Fruit fly (Drosophila melanogaster): ENCODE data around the gene cpb.
A peak's percentile ranks its signal among the peaks of the same experiment; 100 is the strongest.

cpb gene

DNA sequence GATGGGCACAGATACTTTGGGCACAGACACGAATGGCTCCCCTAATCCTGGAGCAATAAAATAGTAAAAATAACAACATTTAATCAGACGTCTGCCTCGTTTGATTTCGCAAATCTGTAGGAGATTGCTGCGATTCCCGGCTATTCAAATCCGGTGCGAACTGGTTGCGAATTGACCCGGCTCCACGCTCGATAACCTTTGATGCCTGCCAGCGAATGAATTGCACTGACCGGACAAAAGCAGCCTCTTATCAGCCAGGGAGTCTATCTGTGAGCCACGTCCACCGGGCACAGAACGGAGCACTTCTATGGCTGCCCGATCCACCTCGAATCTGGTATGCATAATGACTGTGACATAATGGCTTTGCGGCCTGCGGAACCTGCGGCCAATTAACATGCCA is 15.3 kb downstream of the cpb start:
- no peak for TF ChIP-seq bab1 (GFP tag; optimal IDR thresholded peaks at IDR 0.05)
- no peak for TF ChIP-seq CG7101 (tag; optimal IDR thresholded peaks at IDR 0.05)
- no peak for TF ChIP-seq cnc (optimal IDR thresholded peaks at IDR 0.05)
- TF ChIP-seq CG33017 (tag; optimal IDR thresholded peaks at IDR 0.05) = no peak
- no peak for TF ChIP-seq CG11617 (GFP tag; optimal IDR thresholded peaks at IDR 0.05)
- TF ChIP-seq toe (GFP tag; optimal IDR thresholded peaks at IDR 0.05) = no peak
- TF ChIP-seq Hr96 (GFP tag; optimal IDR thresholded peaks at IDR 0.05) = no peak
- no peak for TF ChIP-seq CG5204 (GFP tag; optimal IDR thresholded peaks at IDR 0.05)
- TF ChIP-seq CG14711 (tag; optimal IDR thresholded peaks at IDR 0.05) = no peak
- no peak for TF ChIP-seq kay (GFP tag; ENCODE audit: borderline replicate concordance)
- no peak for TF ChIP-seq CG1620 (GFP tag; optimal IDR thresholded peaks at IDR 0.05)

DNA sequence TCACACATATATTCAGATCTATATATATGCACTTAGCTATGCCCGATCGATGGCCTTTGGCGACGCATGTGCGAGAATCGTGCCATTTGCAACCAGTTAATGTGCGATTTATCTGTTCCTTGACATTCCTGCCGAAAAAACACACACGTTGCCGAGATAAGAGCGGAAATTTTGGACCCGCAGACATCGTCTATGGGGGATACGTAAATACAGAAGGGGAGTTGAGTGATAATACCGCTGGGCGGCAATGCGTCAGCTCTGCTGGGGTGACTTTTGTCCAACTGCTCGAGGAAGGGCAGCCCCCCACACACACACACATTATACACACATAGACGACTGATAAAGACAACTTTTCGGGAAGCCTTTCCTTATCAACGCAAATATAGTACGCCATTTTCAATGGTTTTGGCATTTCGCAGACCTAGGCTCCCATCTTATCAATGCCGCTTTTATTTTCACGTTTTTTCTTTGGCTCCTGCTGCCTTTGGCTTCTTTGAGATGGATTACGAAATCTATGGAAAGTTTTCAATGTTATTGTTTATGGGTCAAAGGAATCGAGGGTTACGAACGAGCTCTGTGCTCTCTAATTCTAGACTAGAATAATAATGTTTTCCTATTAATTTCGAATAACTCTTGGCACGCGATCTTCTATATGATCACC is 16.3 kb downstream of the cpb start:
- TF ChIP-seq CG1620 (GFP tag; optimal IDR thresholded peaks at IDR 0.05) = no peak
- TF ChIP-seq kay (GFP tag; ENCODE audit: borderline replicate concordance) = no peak
- TF ChIP-seq Mnt (GFP tag; optimal IDR thresholded peaks at IDR 0.05) = peak; percentile 16
- peak; percentile 81 for TF ChIP-seq cic (GFP tag; optimal IDR thresholded peaks at IDR 0.05)
- no peak for TF ChIP-seq CG33017 (tag; optimal IDR thresholded peaks at IDR 0.05)
- no peak for TF ChIP-seq toe (GFP tag; optimal IDR thresholded peaks at IDR 0.05)
- TF ChIP-seq ovo (GFP tag; optimal IDR thresholded peaks at IDR 0.05) = no peak
- no peak for TF ChIP-seq pad (GFP tag; optimal IDR thresholded peaks at IDR 0.05)
- no peak for TF ChIP-seq Hr96 (GFP tag; optimal IDR thresholded peaks at IDR 0.05)
- TF ChIP-seq CG7101 (tag; optimal IDR thresholded peaks at IDR 0.05) = no peak
- peak; percentile 38 for TF ChIP-seq CG12768 (GFP tag; optimal IDR thresholded peaks at IDR 0.05)
- no peak for TF ChIP-seq CG5204 (GFP tag; optimal IDR thresholded peaks at IDR 0.05)
- TF ChIP-seq CG14711 (tag; optimal IDR thresholded peaks at IDR 0.05) = no peak
- TF ChIP-seq Clk (GFP tag; optimal IDR thresholded peaks at IDR 0.05) = no peak
- TF ChIP-seq CG11617 (GFP tag; optimal IDR thresholded peaks at IDR 0.05) = no peak
- TF ChIP-seq cnc (optimal IDR thresholded peaks at IDR 0.05) = no peak
- no peak for TF ChIP-seq tj (GFP tag; optimal IDR thresholded peaks at IDR 0.05)

DNA sequence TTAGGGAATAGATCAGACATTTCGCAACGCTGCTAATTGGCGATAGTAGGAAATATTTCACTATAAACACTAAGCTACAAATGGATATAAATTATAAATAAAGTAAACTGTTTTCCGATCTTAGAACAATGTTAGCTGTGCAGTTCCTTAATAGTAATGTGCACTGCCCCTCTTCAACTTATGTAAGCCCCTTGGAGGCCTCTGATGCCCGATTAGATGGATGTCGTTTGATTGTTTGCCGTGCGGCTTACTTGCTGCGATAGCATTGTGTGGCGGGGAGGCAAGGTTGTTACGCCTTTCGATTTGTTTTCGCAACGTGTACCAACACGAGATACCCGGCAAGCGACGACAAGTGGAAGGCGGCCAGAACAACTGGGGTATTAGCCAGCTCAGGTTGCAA is 17.6 kb downstream of the cpb start:
- TF ChIP-seq cnc (optimal IDR thresholded peaks at IDR 0.05) = no peak
- peak; percentile 29 for TF ChIP-seq cic (GFP tag; optimal IDR thresholded peaks at IDR 0.05)
- peak; percentile 10 for TF ChIP-seq Mnt (GFP tag; optimal IDR thresholded peaks at IDR 0.05)

DNA sequence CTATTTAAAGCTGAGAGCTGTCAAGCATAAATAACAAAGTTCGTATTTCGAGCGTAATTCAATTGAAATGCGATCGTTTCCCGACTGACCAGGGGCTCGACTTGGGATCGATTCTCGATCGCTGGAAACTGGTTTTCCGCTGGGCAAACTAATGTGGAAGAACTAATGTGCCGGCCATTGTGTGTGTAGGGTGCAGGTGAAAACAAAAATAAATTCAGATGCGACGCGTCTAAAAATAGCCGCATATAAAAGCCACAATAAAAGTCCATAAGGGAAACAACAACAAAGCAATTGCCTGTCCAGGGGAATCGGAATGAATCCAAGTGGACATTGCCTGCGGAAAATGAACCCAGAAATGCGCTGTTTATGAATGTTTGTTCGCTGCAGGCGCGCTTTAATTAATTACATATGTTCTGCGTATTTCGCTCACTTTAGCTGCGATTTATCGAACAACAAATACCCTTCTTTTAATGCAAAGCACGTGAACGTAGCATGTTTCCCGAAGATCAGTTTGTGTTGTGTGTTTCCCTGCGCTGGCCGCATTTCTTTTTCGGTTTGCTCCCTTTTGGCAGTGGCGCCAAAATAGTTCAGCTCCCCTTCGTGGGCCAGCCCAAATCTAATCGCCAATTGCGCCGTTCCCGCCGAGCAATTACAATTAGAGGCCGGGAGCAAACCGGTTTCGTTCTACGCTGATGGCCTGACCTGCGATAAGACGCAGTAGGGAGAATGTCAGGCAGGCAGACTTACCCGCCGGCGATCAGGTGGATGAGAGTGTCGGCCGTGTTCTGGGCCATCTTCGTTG is 18.6 kb downstream of the cpb start:
- TF ChIP-seq pad (GFP tag; optimal IDR thresholded peaks at IDR 0.05) = no peak
- no peak for TF ChIP-seq toe (GFP tag; optimal IDR thresholded peaks at IDR 0.05)
- no peak for TF ChIP-seq ovo (GFP tag; optimal IDR thresholded peaks at IDR 0.05)
- TF ChIP-seq bab1 (GFP tag; optimal IDR thresholded peaks at IDR 0.05) = no peak
- TF ChIP-seq Mnt (GFP tag; optimal IDR thresholded peaks at IDR 0.05) = no peak
- TF ChIP-seq Hr96 (GFP tag; optimal IDR thresholded peaks at IDR 0.05) = peak; percentile 22
- no peak for TF ChIP-seq CG1620 (GFP tag; optimal IDR thresholded peaks at IDR 0.05)
- no peak for TF ChIP-seq CG11617 (GFP tag; optimal IDR thresholded peaks at IDR 0.05)
- no peak for TF ChIP-seq cic (GFP tag; optimal IDR thresholded peaks at IDR 0.05)
- TF ChIP-seq CG14711 (tag; optimal IDR thresholded peaks at IDR 0.05) = no peak
- no peak for TF ChIP-seq Clk (GFP tag; optimal IDR thresholded peaks at IDR 0.05)
- no peak for TF ChIP-seq CG12768 (GFP tag; optimal IDR thresholded peaks at IDR 0.05)
- no peak for TF ChIP-seq Crg-1 (GFP tag; optimal IDR thresholded peaks at IDR 0.05)
- peak; percentile 20 for TF ChIP-seq CG33017 (tag; optimal IDR thresholded peaks at IDR 0.05)
- no peak for TF ChIP-seq cnc (optimal IDR thresholded peaks at IDR 0.05)
- no peak for TF ChIP-seq CG5204 (GFP tag; optimal IDR thresholded peaks at IDR 0.05)
- TF ChIP-seq CG7045 (GFP tag; optimal IDR thresholded peaks at IDR 0.05) = peak; percentile 18
- no peak for TF ChIP-seq kay (GFP tag; ENCODE audit: borderline replicate concordance)
- no peak for TF ChIP-seq CG7101 (tag; optimal IDR thresholded peaks at IDR 0.05)
- TF ChIP-seq tj (GFP tag; optimal IDR thresholded peaks at IDR 0.05) = no peak

DNA sequence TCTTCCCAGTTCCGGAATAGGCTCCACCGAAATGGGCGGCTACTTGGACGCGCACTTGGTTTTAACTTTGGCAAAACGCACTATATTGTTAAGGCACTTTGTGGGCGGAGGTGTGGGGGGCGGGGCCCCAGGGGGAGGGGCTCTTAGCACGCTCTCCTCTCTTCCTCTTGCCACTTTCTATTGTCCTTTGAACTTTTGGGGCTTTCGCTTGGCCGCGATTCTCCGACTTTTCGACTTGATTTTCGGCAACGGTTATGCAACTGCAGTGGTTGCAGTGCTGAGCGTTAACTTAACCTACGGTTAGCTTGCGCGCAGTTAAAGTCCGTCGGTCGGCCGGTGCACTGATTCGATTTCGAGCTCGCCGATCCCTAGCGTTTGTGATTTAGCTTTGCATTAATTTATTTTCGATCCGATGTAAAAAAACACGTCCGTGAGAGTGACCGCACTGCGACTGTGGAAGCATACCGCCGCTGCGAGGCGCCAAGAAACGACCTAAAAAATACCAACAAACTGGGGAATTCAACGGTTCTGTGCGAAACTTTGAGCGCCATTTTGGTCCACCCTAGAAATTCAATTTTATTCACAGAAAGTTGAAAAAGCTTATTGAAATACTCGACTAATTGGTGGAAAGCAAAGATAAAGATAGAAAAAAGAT is 19.4 kb downstream of the cpb start, which contains the start of gene Rim2:
Rim2 (minus strand) TSS at position 452 of the 655 bp plus-strand sequence.
- TF ChIP-seq toe (GFP tag; optimal IDR thresholded peaks at IDR 0.05) (no peak), CG33017 (tag; optimal IDR thresholded peaks at IDR 0.05) (peak; percentile 29), Hr96 (GFP tag; optimal IDR thresholded peaks at IDR 0.05) (no peak), CG5204 (GFP tag; optimal IDR thresholded peaks at IDR 0.05) (no peak), Crg-1 (GFP tag; optimal IDR thresholded peaks at IDR 0.05) (peak; percentile 2), CG1620 (GFP tag; optimal IDR thresholded peaks at IDR 0.05) (peak; percentile 45), kay (GFP tag; ENCODE audit: borderline replicate concordance) (no peak), bab1 (GFP tag; optimal IDR thresholded peaks at IDR 0.05) (peak; percentile 60), CG14711 (tag; optimal IDR thresholded peaks at IDR 0.05) (no peak), CG7045 (GFP tag; optimal IDR thresholded peaks at IDR 0.05) (no peak), Mnt (GFP tag; optimal IDR thresholded peaks at IDR 0.05) (peak; percentile 60), Clk (GFP tag; optimal IDR thresholded peaks at IDR 0.05) (no peak), CG11617 (GFP tag; optimal IDR thresholded peaks at IDR 0.05) (peak; percentile 46), CG12768 (GFP tag; optimal IDR thresholded peaks at IDR 0.05) (peak; percentile 24), cnc (optimal IDR thresholded peaks at IDR 0.05) (no peak), ovo (GFP tag; optimal IDR thresholded peaks at IDR 0.05) (no peak), tj (GFP tag; optimal IDR thresholded peaks at IDR 0.05) (no peak), cic (GFP tag; optimal IDR thresholded peaks at IDR 0.05) (peak; percentile 76), CG7101 (tag; optimal IDR thresholded peaks at IDR 0.05) (peak; percentile 93), pad (GFP tag; optimal IDR thresholded peaks at IDR 0.05) (peak; percentile 42)
